Worm (Caenorhabditis elegans) whole organism, L2 larva: ENCODE data around the gene ifbp-1.
A peak's percentile ranks its signal among the peaks of the same experiment; 100 is the strongest.

Source experiments
- R02D3.7 ChIP-seq: fragments of 150-350 bp; optimal IDR thresholded peaks from 2 replicates; lab custom pipeline; 2014; ENCODE audit warnings: missing biosample characterization, missing genetic modification characterization
- Y55F3AM.14 ChIP-seq: fragments of 200-800 bp; sonication (Bioruptor generic); optimal IDR thresholded peaks from 2 replicates; lab custom pipeline; 2018; ENCODE audit warnings: mild to moderate bottlenecking, missing genetic modification characterization, missing compliant biosample characterization
- ZK546.5 ChIP-seq: sonication (generic microtip); optimal IDR thresholded peaks from 2 replicates; lab custom pipeline; 2017; ENCODE audit warnings: missing biosample characterization, missing genetic modification characterization
- alr-1 ChIP-seq: fragments of 150-350 bp; optimal IDR thresholded peaks from 2 replicates; lab custom pipeline; 2014; ENCODE audit warnings: missing biosample characterization, missing genetic modification characterization
- aly-2 ChIP-seq: fragments of 150-350 bp; optimal IDR thresholded peaks from 2 replicates; lab custom pipeline; 2014; ENCODE audit warnings: missing biosample characterization, missing genetic modification characterization
- ama-1 ChIP-seq: fragments of 150-350 bp; optimal IDR thresholded peaks from 2 replicates; lab custom pipeline; 2018; ENCODE audit warnings: inconsistent platforms
- blmp-1 ChIP-seq: sonication (generic microtip); optimal IDR thresholded peaks from 2 replicates; lab custom pipeline; 2017; ENCODE audit warnings: missing genetic modification characterization, mild to moderate bottlenecking, missing compliant biosample characterization, antibody characterized with exemption, moderate library complexity; ENCODE audit not compliant: insufficient read depth
- ceh-16 ChIP-seq: fragments of 150-350 bp; optimal IDR thresholded peaks from 2 replicates; lab custom pipeline; 2014; ENCODE audit warnings: missing biosample characterization, missing genetic modification characterization
- ceh-82 ChIP-seq: fragments of 150-350 bp; optimal IDR thresholded peaks from 2 replicates; lab custom pipeline; 2014; ENCODE audit warnings: missing biosample characterization, missing genetic modification characterization
- crh-2 ChIP-seq: sonication (generic microtip); optimal IDR thresholded peaks from 2 replicates; lab custom pipeline; 2017; ENCODE audit warnings: missing biosample characterization, missing genetic modification characterization
- egl-27 ChIP-seq: sonication (generic microtip); optimal IDR thresholded peaks from 3 replicates; lab custom pipeline; 2017; ENCODE audit warnings: missing biosample characterization, missing genetic modification reagents, missing genetic modification characterization
- elt-1 ChIP-seq: fragments of 150-350 bp; optimal IDR thresholded peaks from 2 replicates; lab custom pipeline; 2014; ENCODE audit warnings: missing biosample characterization, missing genetic modification characterization
- elt-3 ChIP-seq: sonication (generic microtip); optimal IDR thresholded peaks from 2 replicates; lab custom pipeline; 2017; ENCODE audit warnings: missing biosample characterization, missing genetic modification characterization
- fos-1 ChIP-seq: fragments of 150-350 bp; optimal IDR thresholded peaks from 2 replicates; lab custom pipeline; 2014; ENCODE audit warnings: missing biosample characterization, missing genetic modification characterization
- gmeb-1 ChIP-seq: fragments of 150-350 bp; optimal IDR thresholded peaks from 2 replicates; lab custom pipeline; 2014; ENCODE audit warnings: missing biosample characterization, missing genetic modification characterization
- lin-11 ChIP-seq: fragments of 150-350 bp; sonication (generic microtip); optimal IDR thresholded peaks from 2 replicates; lab custom pipeline; 2014; ENCODE audit warnings: missing biosample characterization, missing genetic modification characterization, inconsistent platforms, mixed read lengths
- lin-13 ChIP-seq: fragments of 150-350 bp; optimal IDR thresholded peaks from 2 replicates; lab custom pipeline; 2014; ENCODE audit warnings: missing biosample characterization, missing genetic modification reagents, missing genetic modification characterization
- lin-39 ChIP-seq: fragments of 150-350 bp; optimal IDR thresholded peaks from 2 replicates; lab custom pipeline; 2014; ENCODE audit warnings: missing biosample characterization, missing genetic modification reagents, missing genetic modification characterization
- lsy-2 ChIP-seq, 2 experiments: fragments of 150-350 bp in 1 of 2; sonication (generic microtip) in 1 of 2; optimal IDR thresholded peaks; 2 replicates each; lab custom pipeline; 2014 to 2017; ENCODE audit warnings: missing biosample characterization in 2 of 2, missing genetic modification characterization in 2 of 2
- mab-5 ChIP-seq: fragments of 150-350 bp; optimal IDR thresholded peaks from 2 replicates; lab custom pipeline; 2014; ENCODE audit warnings: missing biosample characterization, missing genetic modification characterization
- mbf-1 ChIP-seq: sonication (generic microtip); optimal IDR thresholded peaks from 2 replicates; lab custom pipeline; 2017; ENCODE audit warnings: missing biosample characterization, missing genetic modification characterization
- nhr-10 ChIP-seq: sonication (generic microtip); optimal IDR thresholded peaks from 2 replicates; lab custom pipeline; 2017; ENCODE audit warnings: missing biosample characterization, missing genetic modification characterization
- nhr-129 ChIP-seq: fragments of 150-350 bp; optimal IDR thresholded peaks from 2 replicates; lab custom pipeline; 2014; ENCODE audit warnings: missing biosample characterization, missing genetic modification characterization
- nhr-21 ChIP-seq: fragments of 150-350 bp; optimal IDR thresholded peaks from 2 replicates; lab custom pipeline; 2014; ENCODE audit warnings: missing biosample characterization, missing genetic modification characterization
- nhr-23 ChIP-seq: fragments of 150-350 bp; optimal IDR thresholded peaks from 2 replicates; lab custom pipeline; 2014; ENCODE audit warnings: missing biosample characterization, missing genetic modification reagents, missing genetic modification characterization
- nhr-237 ChIP-seq: fragments of 150-350 bp; optimal IDR thresholded peaks from 2 replicates; lab custom pipeline; 2014; ENCODE audit warnings: missing biosample characterization, missing genetic modification characterization
- nhr-25 ChIP-seq: fragments of 150-350 bp; sonication (generic microtip); optimal IDR thresholded peaks from 3 replicates; lab custom pipeline; 2014; ENCODE audit warnings: missing biosample characterization, missing genetic modification characterization
- peb-1 ChIP-seq: fragments of 150-350 bp; optimal IDR thresholded peaks from 2 replicates; lab custom pipeline; 2014; ENCODE audit warnings: missing biosample characterization, missing genetic modification characterization
- sma-3 ChIP-seq: sonication (generic microtip); optimal IDR thresholded peaks from 2 replicates; lab custom pipeline; 2016; ENCODE audit warnings: missing genetic modification reagents, missing genetic modification characterization, missing compliant biosample characterization
- sma-9 ChIP-seq, 2 experiments: fragments of 150-350 bp in 1 of 2; sonication (generic microtip) in 1 of 2; optimal IDR thresholded peaks; 2 replicates each; lab custom pipeline; 2014 to 2016; ENCODE audit warnings: missing genetic modification characterization in 2 of 2, mild to moderate bottlenecking in 1 of 2, missing biosample characterization in 1 of 2, missing compliant biosample characterization in 1 of 2, missing genetic modification reagents in 1 of 2, moderate library complexity in 1 of 2
- ztf-4 ChIP-seq: fragments of 150-350 bp; optimal IDR thresholded peaks from 2 replicates; lab custom pipeline; 2014; ENCODE audit warnings: missing biosample characterization, missing genetic modification characterization

ifbp-1 gene

DNA sequence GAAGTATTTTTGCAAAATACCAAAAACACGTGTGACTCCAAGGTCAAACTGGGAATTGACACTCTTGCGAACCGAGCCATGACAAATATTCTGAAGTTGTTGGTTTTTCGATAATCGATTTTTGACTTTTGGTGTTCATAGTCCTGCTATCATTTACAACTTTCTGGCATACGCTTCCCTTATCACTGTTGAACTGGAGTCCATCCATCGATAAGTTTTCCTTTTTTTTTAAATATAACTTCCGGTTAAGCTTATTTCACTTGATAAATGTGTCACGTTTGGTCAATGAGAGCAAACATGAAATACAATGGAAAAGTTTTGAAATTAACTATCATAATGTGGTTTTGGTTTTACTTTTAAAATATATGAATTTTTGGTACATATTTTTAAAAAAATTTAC, 41.6 kb upstream of the ifbp-1 start:
- TF ChIP-seq fos-1 (tag; lab: Kevin White, UChicago) (peak; percentile 95), aly-2 (tag; lab: Kevin White, UChicago) (no peak), crh-2 (tag; lab: Kevin White, UChicago) (peak; percentile 17), lin-13 (GFP tag; lab: Kevin White, UChicago) (no peak), Y55F3AM.14 (no peak), ceh-16 (tag; lab: Kevin White, UChicago) (no peak), nhr-129 (tag; lab: Kevin White, UChicago) (no peak), sma-9 (GFP tag; optimal IDR thresholded peaks at IDR 0.05; lab: Kevin White, UChicago) (peak; percentile 17), sma-9 (tag; optimal IDR thresholded peaks at IDR 0.05; lab: Kevin White, UChicago) (no peak)
- TF ChIP-seq, all 48 proteins: peak for 3

DNA sequence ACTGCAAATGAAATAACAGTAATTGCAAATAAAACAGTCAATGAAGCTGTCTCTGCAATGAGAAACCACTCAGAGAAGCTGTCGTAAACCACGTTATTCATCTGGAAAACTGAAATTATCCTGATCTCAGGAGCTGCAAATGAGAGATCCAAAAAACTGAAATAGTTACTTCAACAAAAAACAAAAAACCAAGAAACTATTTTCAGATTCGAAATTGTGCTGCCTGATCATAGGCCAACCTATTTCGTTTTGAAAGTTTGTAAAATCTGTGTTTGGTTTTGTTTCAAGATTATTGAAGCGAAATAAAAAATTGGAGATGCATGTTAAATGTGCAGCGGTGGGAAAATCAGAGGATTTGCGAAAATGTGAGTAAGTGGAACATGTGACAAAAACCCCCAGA, 40.6 kb upstream of the ifbp-1 start, which contains the start of gene srv-8:
Gene srv-8, minus strand, starts transcription at position 101 of the 400 bp plus-strand sequence.
- TF ChIP-seq alr-1 (no peak), R02D3.7 (tag; lab: Kevin White, UChicago) (no peak), sma-3 (GFP tag; lab: Kevin White, UChicago) (no peak), nhr-23 (tag; lab: Kevin White, UChicago) (no peak), elt-1 (no peak), egl-27 (no peak), lin-39 (tag; lab: Kevin White, UChicago) (no peak), lin-11 (tag; lab: Kevin White, UChicago) (no peak), nhr-10 (no peak)

DNA sequence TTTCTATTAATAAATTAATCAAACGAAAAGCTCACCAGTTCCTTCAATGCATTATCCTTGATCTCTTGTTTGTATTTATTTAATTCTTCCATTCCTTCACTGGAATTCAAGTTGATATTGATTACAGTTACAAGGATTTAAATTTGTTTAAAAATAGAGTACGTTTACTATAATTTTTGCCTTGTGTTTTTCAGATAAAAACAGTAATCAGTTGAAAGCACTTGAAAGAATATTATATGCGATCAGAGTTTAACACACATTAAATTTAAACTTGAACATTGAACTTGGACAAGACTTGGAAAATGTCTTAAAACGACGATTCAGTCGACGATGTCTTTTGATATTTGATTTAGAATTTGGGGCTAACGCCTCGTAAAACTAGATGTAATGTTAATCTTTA, 37.5 kb upstream of the ifbp-1 start, which contains the start of gene F53F1.6:
Gene F53F1.6, minus strand, starts transcription at position 101 of the 400 bp plus-strand sequence.
- TF ChIP-seq ama-1 (lab: Kevin White, UChicago) (no peak), mbf-1 (tag; lab: Kevin White, UChicago) (no peak), mab-5 (no peak)
- TF ChIP-seq, all 48 proteins: peak for 0

DNA sequence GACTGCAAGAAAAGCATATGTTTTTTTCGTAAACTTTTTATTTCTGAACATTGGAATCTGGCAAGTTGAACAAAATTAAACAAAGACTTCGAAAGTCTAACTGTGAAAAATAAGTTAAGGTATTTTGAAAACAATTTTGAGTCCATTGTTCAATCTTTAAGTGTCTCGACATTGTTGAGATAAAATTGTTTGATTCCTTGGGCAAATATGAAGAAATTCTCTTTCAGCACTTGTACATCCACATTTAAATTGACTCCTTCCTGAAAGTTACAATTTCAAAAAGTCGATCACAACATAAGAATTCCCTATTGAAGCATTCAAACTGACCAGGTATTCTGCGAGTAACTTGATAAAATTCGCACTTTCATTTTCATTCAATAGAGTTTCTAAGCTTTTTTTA, 36.0 kb upstream of the ifbp-1 start:
- TF ChIP-seq nhr-25 (tag; lab: Kevin White, UChicago) (peak; percentile 9), R02D3.7 (tag; lab: Kevin White, UChicago) (no peak)

DNA sequence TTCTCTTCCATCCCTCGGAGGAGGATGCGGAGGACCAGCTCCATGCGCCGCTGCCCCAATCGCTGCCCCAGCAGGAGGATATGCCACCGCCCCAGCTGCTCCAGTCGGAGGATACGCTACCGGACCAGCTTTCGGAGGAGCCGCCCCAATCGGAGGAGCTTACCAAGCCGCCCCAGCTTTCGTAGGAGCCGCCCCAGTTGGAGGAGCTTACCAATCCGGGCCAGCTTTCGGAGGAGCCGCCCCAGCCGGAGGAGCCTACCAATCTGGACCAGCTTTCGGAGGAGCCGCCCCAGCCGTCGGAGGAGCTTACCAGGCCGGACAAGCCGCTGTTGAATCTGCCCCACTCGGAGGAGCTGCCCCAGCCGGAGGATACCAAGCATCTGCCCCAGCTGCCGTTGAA, 35.4 kb upstream of the ifbp-1 start:
- TF ChIP-seq alr-1, result no peak
- TF ChIP-seq lin-11 (tag; lab: Kevin White, UChicago), result no peak
- TF ChIP-seq ceh-82, result no peak
- no peak for TF ChIP-seq lsy-2 (tag; optimal IDR thresholded peaks at IDR 0.05; lab: Kevin White, UChicago)
- TF ChIP-seq ZK546.5 (tag; lab: Kevin White, UChicago), result no peak
- no peak for TF ChIP-seq aly-2 (tag; lab: Kevin White, UChicago)
- TF ChIP-seq nhr-237 (tag; lab: Kevin White, UChicago), result no peak
- no peak for TF ChIP-seq ztf-4 (tag; lab: Kevin White, UChicago)
- TF ChIP-seq gmeb-1 (tag; lab: Kevin White, UChicago), result no peak

DNA sequence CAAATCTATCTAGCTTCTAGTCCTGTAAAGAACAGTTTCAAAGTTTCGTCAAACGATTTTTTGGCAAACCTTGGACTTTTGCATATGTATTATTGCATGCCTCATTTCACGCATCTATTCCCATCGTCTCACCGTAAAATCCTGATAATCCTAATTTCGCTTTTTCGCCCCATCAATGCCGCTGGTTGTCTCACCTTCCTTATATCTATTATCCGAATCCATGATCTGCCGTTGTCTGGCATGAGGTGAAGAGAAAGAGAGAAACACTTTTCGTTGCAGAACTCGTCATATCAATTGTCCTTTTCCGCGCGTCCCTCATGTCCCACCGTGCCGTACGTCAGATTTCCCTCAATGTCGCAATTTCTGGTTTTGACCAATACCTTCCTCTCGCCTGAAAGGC, 34.5 kb upstream of the ifbp-1 start, which contains the start of gene cut-2:
Gene cut-2, plus strand, starts transcription at position 365 of the 400 bp plus-strand sequence.
- peak; percentile 24 for TF ChIP-seq peb-1 (tag; lab: Kevin White, UChicago)
- TF ChIP-seq R02D3.7 (tag; lab: Kevin White, UChicago), result no peak

DNA sequence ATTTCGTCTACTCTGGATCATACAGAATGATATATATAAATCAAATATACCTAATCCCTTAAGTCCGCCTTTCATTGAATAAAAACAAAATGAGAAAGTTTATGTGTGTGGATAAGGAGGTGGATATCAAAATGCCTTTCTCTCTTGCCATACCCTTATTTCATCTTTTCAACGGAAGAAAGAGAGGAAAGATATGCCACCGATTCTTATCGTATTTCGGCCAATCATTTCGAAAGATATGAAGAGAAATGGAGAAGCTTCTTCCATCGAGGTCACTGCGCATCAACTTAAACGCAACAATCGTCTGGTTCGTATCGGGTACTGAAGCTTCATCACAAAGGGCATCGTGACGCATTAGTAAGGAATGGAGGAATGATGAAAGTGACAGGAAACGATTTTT, 33.2 kb upstream of the ifbp-1 start:
- no peak for TF ChIP-seq elt-3 (tag; lab: Kevin White, UChicago)
- TF ChIP-seq blmp-1 (tag; lab: Kevin White, UChicago), result peak; percentile 3
- TF ChIP-seq nhr-129 (tag; lab: Kevin White, UChicago), result no peak
- TF ChIP-seq peb-1 (tag; lab: Kevin White, UChicago), result peak; percentile 38
- peak; percentile 47 for TF ChIP-seq nhr-21
